Worm (Caenorhabditis elegans) whole organism, L3 larva: ENCODE data around the gene Y17D7C.6.
"Not testable (repeated sequence)": the region's sequence is repeated elsewhere in the genome, so short reads cannot be mapped to it uniquely, and the experiment has no call there.

ENCODE experiments used
- R02D3.7 ChIP-seq: fragments of 150-350 bp; optimal IDR thresholded peaks from 2 replicates; lab custom pipeline; 2014; ENCODE audit warnings: missing biosample characterization, missing genetic modification characterization
- aly-2 ChIP-seq: fragments of 150-350 bp; optimal IDR thresholded peaks from 2 replicates; lab custom pipeline; 2014; ENCODE audit warnings: missing biosample characterization, missing genetic modification characterization
- ama-1 ChIP-seq: fragments of 150-350 bp; optimal IDR thresholded peaks from 2 replicates; lab custom pipeline; 2018
- ceh-16 ChIP-seq: sonication (generic microtip); optimal IDR thresholded peaks from 2 replicates; lab custom pipeline; 2017; ENCODE audit warnings: missing biosample characterization, missing genetic modification characterization
- ceh-28 ChIP-seq: fragments of 150-350 bp; optimal IDR thresholded peaks from 2 replicates; lab custom pipeline; 2014; ENCODE audit warnings: missing biosample characterization, missing genetic modification reagents, missing genetic modification characterization
- ceh-82 ChIP-seq: fragments of 150-350 bp; optimal IDR thresholded peaks from 2 replicates; lab custom pipeline; 2014; ENCODE audit warnings: missing biosample characterization, missing genetic modification characterization
- ceh-9 ChIP-seq: sonication (generic microtip); optimal IDR thresholded peaks from 2 replicates; lab custom pipeline; 2018; ENCODE audit warnings: missing biosample characterization, missing genetic modification characterization
- egl-27 ChIP-seq: sonication (generic microtip); optimal IDR thresholded peaks from 4 replicates; lab custom pipeline; 2017; ENCODE audit warnings: missing biosample characterization, missing genetic modification reagents, missing genetic modification characterization
- elt-1 ChIP-seq: fragments of 150-350 bp; optimal IDR thresholded peaks from 2 replicates; lab custom pipeline; 2014; ENCODE audit warnings: missing biosample characterization, missing genetic modification characterization
- elt-2 ChIP-seq: sonication (generic microtip); optimal IDR thresholded peaks from 2 replicates; lab custom pipeline; 2016; ENCODE audit warnings: missing genetic modification reagents, mild to moderate bottlenecking, missing genetic modification characterization, missing compliant biosample characterization
- elt-3 ChIP-seq, 3 experiments: fragments of 150-350 bp in 1 of 3; sonication (generic microtip) in 2 of 3; optimal IDR thresholded peaks; 2 replicates in 2 of 3; 4 replicates in 1 of 3; lab custom pipeline; 2014 to 2017; ENCODE audit warnings: missing biosample characterization in 3 of 3, missing genetic modification characterization in 3 of 3
- eor-1 ChIP-seq, 2 experiments: fragments of 150-350 bp; optimal IDR thresholded peaks; 2 replicates each; lab custom pipeline; 2014 to 2018; ENCODE audit warnings: missing biosample characterization in 2 of 2, missing genetic modification characterization in 2 of 2
- fkh-10 ChIP-seq: sonication (generic microtip); optimal IDR thresholded peaks from 2 replicates; lab custom pipeline; 2017; ENCODE audit warnings: missing biosample characterization, missing genetic modification reagents, missing genetic modification characterization
- fos-1 ChIP-seq: fragments of 150-350 bp; optimal IDR thresholded peaks from 2 replicates; lab custom pipeline; 2014; ENCODE audit warnings: missing biosample characterization, missing genetic modification characterization
- hmg-11 ChIP-seq: sonication (generic microtip); optimal IDR thresholded peaks from 2 replicates; lab custom pipeline; 2016; ENCODE audit warnings: missing genetic modification characterization, missing compliant biosample characterization
- jun-1 ChIP-seq: fragments of 150-350 bp; optimal IDR thresholded peaks from 2 replicates; lab custom pipeline; 2014; ENCODE audit warnings: missing biosample characterization, missing genetic modification reagents, missing genetic modification characterization
- lin-15B ChIP-seq: fragments of 150-350 bp; optimal IDR thresholded peaks from 2 replicates; lab custom pipeline; 2014; ENCODE audit warnings: missing biosample characterization, missing genetic modification characterization
- lin-39 ChIP-seq: fragments of 150-350 bp; optimal IDR thresholded peaks from 2 replicates; lab custom pipeline; 2018; ENCODE audit warnings: missing biosample characterization, missing genetic modification reagents, missing genetic modification characterization
- mml-1 ChIP-seq: fragments of 150-350 bp; sonication (generic microtip); optimal IDR thresholded peaks from 3 replicates; lab custom pipeline; 2014; ENCODE audit warnings: missing biosample characterization, missing genetic modification characterization
- nfya-1 ChIP-seq: sonication (generic microtip); optimal IDR thresholded peaks from 2 replicates; lab custom pipeline; 2017; ENCODE audit warnings: missing genetic modification characterization, mild to moderate bottlenecking, missing compliant biosample characterization, antibody characterized with exemption, moderate library complexity; ENCODE audit not compliant: insufficient read depth
- nhr-11 ChIP-seq: fragments of 150-350 bp; optimal IDR thresholded peaks from 2 replicates; lab custom pipeline; 2014; ENCODE audit warnings: missing biosample characterization, missing genetic modification characterization
- nhr-23 ChIP-seq: fragments of 150-350 bp; optimal IDR thresholded peaks from 2 replicates; lab custom pipeline; 2014; ENCODE audit warnings: missing biosample characterization, missing genetic modification reagents, missing genetic modification characterization
- nhr-237 ChIP-seq: fragments of 150-350 bp; optimal IDR thresholded peaks from 2 replicates; lab custom pipeline; 2014; ENCODE audit warnings: missing biosample characterization, missing genetic modification characterization
- nhr-25 ChIP-seq: sonication (generic microtip); optimal IDR thresholded peaks from 2 replicates; lab custom pipeline; 2017; ENCODE audit warnings: missing biosample characterization, missing genetic modification characterization
- nhr-67 ChIP-seq: fragments of 150-350 bp; optimal IDR thresholded peaks from 2 replicates; lab custom pipeline; 2014; ENCODE audit warnings: missing biosample characterization, missing genetic modification characterization
- nhr-76 ChIP-seq: fragments of 150-350 bp; sonication (generic microtip); optimal IDR thresholded peaks from 5 replicates; lab custom pipeline; 2014; ENCODE audit warnings: missing biosample characterization, missing genetic modification characterization
- nhr-77 ChIP-seq: fragments of 150-350 bp; optimal IDR thresholded peaks from 2 replicates; lab custom pipeline; 2014; ENCODE audit warnings: missing biosample characterization, missing genetic modification characterization
- sea-2 ChIP-seq: fragments of 150-350 bp; sonication (generic microtip); optimal IDR thresholded peaks from 4 replicates; lab custom pipeline; 2014; ENCODE audit warnings: missing biosample characterization, missing genetic modification reagents, missing genetic modification characterization
- skn-1 ChIP-seq: fragments of 150-350 bp; optimal IDR thresholded peaks from 2 replicates; lab custom pipeline; 2014; ENCODE audit warnings: missing biosample characterization, missing genetic modification characterization
- snpc-4 ChIP-seq: fragments of 150-350 bp; optimal IDR thresholded peaks from 2 replicates; lab custom pipeline; 2014; ENCODE audit warnings: missing biosample characterization, missing genetic modification characterization
- unc-39 ChIP-seq: sonication (generic microtip); optimal IDR thresholded peaks from 4 replicates; lab custom pipeline; 2017; ENCODE audit warnings: missing biosample characterization, missing genetic modification characterization
- unc-62 ChIP-seq: fragments of 150-350 bp; sonication (generic microtip); optimal IDR thresholded peaks from 4 replicates; lab custom pipeline; 2014; ENCODE audit warnings: missing biosample characterization, missing genetic modification reagents, missing genetic modification characterization
- zag-1 ChIP-seq: fragments of 150-350 bp; optimal IDR thresholded peaks from 2 replicates; lab custom pipeline; 2014; ENCODE audit warnings: missing biosample characterization, missing genetic modification characterization
- ztf-11 ChIP-seq: fragments of 150-350 bp; optimal IDR thresholded peaks from 2 replicates; lab custom pipeline; 2014; ENCODE audit warnings: missing biosample characterization, missing genetic modification characterization
- ztf-4 ChIP-seq: fragments of 150-350 bp; optimal IDR thresholded peaks from 2 replicates; lab custom pipeline; 2014; ENCODE audit warnings: missing biosample characterization, missing genetic modification characterization

Gene Y17D7C.6

ce11 chrV:18748726-18749125, 39.1 kb downstream of the Y17D7C.6 start, which contains the start of gene clec-252:
TSS of gene clec-252 (minus strand) at chrV:18748826.
- TF ChIP-seq ceh-16 (tag; lab: Kevin White, UChicago) (no peak), unc-62 (GFP tag; lab: Kevin White, UChicago) (no peak), eor-1 (tag; optimal IDR thresholded peaks at IDR 0.05; lab: Kevin White, UChicago) (no peak), fos-1 (tag; lab: Kevin White, UChicago) (no peak), nhr-67 (tag; lab: Kevin White, UChicago) (no peak), snpc-4 (tag; lab: Kevin White, UChicago) (no peak), sea-2 (GFP tag; lab: Kevin White, UChicago) (no peak), R02D3.7 (no peak), nhr-11 (tag; lab: Kevin White, UChicago) (no peak), elt-2 (tag; lab: Kevin White, UChicago) (no peak), ceh-9 (no peak), jun-1 (tag; lab: Kevin White, UChicago) (no peak), nhr-77 (no peak), hmg-11 (tag; lab: Kevin White, UChicago) (no peak), nhr-237 (tag; lab: Kevin White, UChicago) (no peak), nhr-25 (tag; lab: Kevin White, UChicago) (no peak), lin-39 (tag; lab: Kevin White, UChicago) (no peak)

ce11 chrV:18750445-18750844, 40.8 kb downstream of the Y17D7C.6 start, which contains the start of the genes F11D11.21 and F11D11.12:
TSS of gene F11D11.21 (minus strand) at chrV:18750545.
TSS of gene F11D11.12 (minus strand) at chrV:18750682.
- TF ChIP-seq sea-2 (GFP tag; lab: Kevin White, UChicago) (no peak), nfya-1 (no peak), egl-27 (tag; lab: Kevin White, UChicago) (no peak), ceh-16 (tag; lab: Kevin White, UChicago) (no peak), nhr-23 (no peak), nhr-77 (no peak), snpc-4 (tag; lab: Kevin White, UChicago) (no peak), unc-62 (GFP tag; lab: Kevin White, UChicago) (no peak), R02D3.7 (no peak), hmg-11 (tag; lab: Kevin White, UChicago) (no peak), lin-15B (tag; lab: Kevin White, UChicago) (no peak), ceh-28 (tag; lab: Kevin White, UChicago) (no peak), skn-1 (no peak), zag-1 (tag; lab: Kevin White, UChicago) (no peak), ceh-82 (tag; lab: Kevin White, UChicago) (no peak), mml-1 (tag; lab: Kevin White, UChicago) (no peak), ztf-4 (no peak), nhr-76 (tag; lab: Kevin White, UChicago) (no peak), unc-39 (tag; lab: Kevin White, UChicago) (no peak), ama-1 (no peak)

ce11 chrV:18753036-18753435, 43.4 kb downstream of the Y17D7C.6 start, which contains the start of gene F11D11.6:
TSS of gene F11D11.6 (minus strand) at chrV:18753136.
- no peak for TF ChIP-seq hmg-11 (tag; lab: Kevin White, UChicago)
- TF ChIP-seq R02D3.7, result no peak
- no peak for TF ChIP-seq ztf-11 (tag; lab: Kevin White, UChicago)
- no peak for TF ChIP-seq zag-1 (tag; lab: Kevin White, UChicago)
- no peak for TF ChIP-seq fkh-10 (GFP tag; lab: Kevin White, UChicago)
- no peak for TF ChIP-seq elt-3 (tag; optimal IDR thresholded peaks at IDR 0.05; lab: Kevin White, UChicago)
- no peak for TF ChIP-seq aly-2
- TF ChIP-seq mml-1 (tag; lab: Kevin White, UChicago), result no peak

- TF ChIP-seq nhr-25 (tag; lab: Kevin White, UChicago); ceh-82 (tag; lab: Kevin White, UChicago); aly-2: not testable (repeated sequence)
Measured at ce11 chrV:18754328-18754727, 44.7 kb downstream of the Y17D7C.6 start, which contains the start of gene clec-254. TSS of gene clec-254 (minus strand) at chrV:18754428.

ce11 chrV:18760174-18760573, 50.6 kb downstream of the Y17D7C.6 start, which contains the start of gene F11D11.3:
TSS of gene F11D11.3 (minus strand) at chrV:18760274.
- TF ChIP-seq unc-62 (GFP tag; lab: Kevin White, UChicago), result no peak
- no peak for TF ChIP-seq ceh-9
- TF ChIP-seq ztf-11 (tag; lab: Kevin White, UChicago), result no peak
- no peak for TF ChIP-seq unc-39 (tag; lab: Kevin White, UChicago)
- TF ChIP-seq ceh-28 (tag; lab: Kevin White, UChicago), result no peak
- TF ChIP-seq zag-1 (tag; lab: Kevin White, UChicago), result no peak
- no peak for TF ChIP-seq nhr-23
- TF ChIP-seq elt-1 (tag; lab: Kevin White, UChicago), result no peak
- no peak for TF ChIP-seq eor-1 (tag; optimal IDR thresholded peaks at IDR 0.05; lab: Kevin White, UChicago)
- TF ChIP-seq jun-1 (tag; lab: Kevin White, UChicago), result no peak
